Fruit fly (Drosophila melanogaster) Kc167 (cell line): Measurements from ENCODE around the gene CG13032.

ENCODE experiments used
- Myc ChIP-seq: fragments of >200 bp; optimal IDR thresholded peaks from 2 replicates; lab custom pipeline; 2017; ENCODE audit warnings: missing external identifiers
- Sin3A ChIP-seq: fragments of >200 bp; optimal IDR thresholded peaks from 2 replicates; lab custom pipeline; 2018; ENCODE audit warnings: missing external identifiers
- h ChIP-seq: fragments of >200 bp; optimal IDR thresholded peaks from 3 replicates; lab custom pipeline; 2018; ENCODE audit warnings: missing external identifiers
- ttk ChIP-seq: sonication (Bioruptor generic); optimal IDR thresholded peaks from 2 replicates; lab custom pipeline; 2017; ENCODE audit warnings: missing external identifiers

DNA sequence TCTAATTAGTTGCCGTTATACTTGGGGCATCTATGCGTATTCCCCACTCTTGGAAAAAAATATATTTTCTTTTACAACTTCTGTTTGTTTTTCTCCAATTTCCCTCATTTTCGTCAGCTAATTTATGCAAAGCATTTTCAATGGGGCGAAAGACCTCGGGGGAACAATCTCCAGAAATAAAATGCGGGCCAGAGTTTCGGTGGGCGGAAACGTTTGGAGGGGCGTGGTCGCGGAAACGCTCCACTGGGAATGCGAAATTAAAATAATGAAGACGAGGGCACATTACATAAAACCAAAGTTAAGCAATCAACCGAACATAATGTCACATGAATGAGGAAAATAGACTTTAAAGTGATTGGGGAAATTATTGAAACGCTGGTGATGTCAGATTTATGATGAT is 32.7 kb upstream of the CG13032 start:
- TF ChIP-seq ttk (lab: Kevin White, UChicago) (no peak), h (lab: Kevin White, UChicago) (no peak), Myc (lab: Kevin White, UChicago) (no peak), Sin3A (lab: Kevin White, UChicago) (no peak)
